Worm (Caenorhabditis elegans): Measurements from ENCODE around the gene ser-1.

ser-1 gene

ce11 chrX:16590803-16591202, 11.3 kb downstream of the ser-1 start (continued):
- TF ChIP-seq egl-13 (tag; optimal IDR thresholded peaks at IDR 0.05): peak; percentile 28
- no peak for TF ChIP-seq ceh-63 (GFP tag; optimal IDR thresholded peaks at IDR 0.05)
- TF ChIP-seq xbp-1 (tag; optimal IDR thresholded peaks at IDR 0.05): peak; percentile 46
- TF ChIP-seq efl-1 (optimal IDR thresholded peaks at IDR 0.05): peak; percentile 28
- TF ChIP-seq efl-1 (GFP tag; optimal IDR thresholded peaks at IDR 0.05 in 1 of 2): peak in 1 of 2 experiments; percentile 83
- TF ChIP-seq lir-3 (tag; optimal IDR thresholded peaks at IDR 0.05; ENCODE audit: poor library complexity): peak; percentile 63
- TF ChIP-seq sptf-1 (tag; optimal IDR thresholded peaks at IDR 0.05): no peak
- TF ChIP-seq jun-1 (tag; optimal IDR thresholded peaks at IDR 0.05): peak; percentile 27
- TF ChIP-seq lin-14 (GFP tag; optimal IDR thresholded peaks at IDR 0.05): peak; percentile 70
- TF ChIP-seq nhr-77 (tag; optimal IDR thresholded peaks at IDR 0.05): peak; percentile 61
- peak; percentile 38 to 54 (median 46) for TF ChIP-seq ceh-82 (tag; optimal IDR thresholded peaks at IDR 0.05)
- no peak for TF ChIP-seq egl-27 (tag; optimal IDR thresholded peaks at IDR 0.05)
- no peak for TF ChIP-seq efl-3 (GFP tag; optimal IDR thresholded peaks at IDR 0.05)
- no peak for TF ChIP-seq fkh-4 (tag; optimal IDR thresholded peaks at IDR 0.05; ENCODE audit: borderline replicate concordance)
- TF ChIP-seq grh-1 (GFP tag; IDR thresholded peaks at IDR 0.05): peak; percentile 66
- no peak for TF ChIP-seq mab-9 (GFP tag; IDR thresholded peaks at IDR 0.05)
- peak; percentile 76 for TF ChIP-seq dsc-1 (tag; optimal IDR thresholded peaks at IDR 0.05)

- TF ChIP-seq lin-13 (GFP tag; optimal IDR thresholded peaks at IDR 0.05) (no peak), rnt-1 (tag; optimal IDR thresholded peaks at IDR 0.05) (no peak), ces-1 (GFP tag; optimal IDR thresholded peaks at IDR 0.05) (no peak), unc-98 (GFP tag; IDR thresholded peaks at IDR 0.05) (no peak), efl-1 (optimal IDR thresholded peaks at IDR 0.05) (no peak), efl-1 (GFP tag; optimal IDR thresholded peaks at IDR 0.05 in 1 of 2) (peak in 1 of 2 experiments; percentile 87)
Measured at ce11 chrX:16591533-16591932, 12.0 kb downstream of the ser-1 start.

- TF ChIP-seq ceh-88 (GFP tag; IDR thresholded peaks at IDR 0.05): no peak
- no peak for TF ChIP-seq C34B4.2 (tag; optimal IDR thresholded peaks at IDR 0.05)
- no peak for TF ChIP-seq mab-9 (GFP tag; IDR thresholded peaks at IDR 0.05)
- TF ChIP-seq ztf-4 (tag; optimal IDR thresholded peaks at IDR 0.05): no peak
- TF ChIP-seq ets-5 (GFP tag; IDR thresholded peaks at IDR 0.05): no peak
- no peak for TF ChIP-seq pqm-1 (tag; optimal IDR thresholded peaks at IDR 0.05)
Measured at ce11 chrX:16594931-16595330, 15.4 kb downstream of the ser-1 start, which contains the start of gene cdh-9. Gene cdh-9, plus strand, starts transcription at chrX:16595231.

- no peak for TF ChIP-seq ama-1 (optimal IDR thresholded peaks at IDR 0.05)
- peak; percentile 59 for TF ChIP-seq ceh-8 (GFP tag; optimal IDR thresholded peaks at IDR 0.05)
- TF ChIP-seq lin-14 (GFP tag; optimal IDR thresholded peaks at IDR 0.05): peak; percentile 38
- peak; percentile 2 for TF ChIP-seq fkh-8 (tag; optimal IDR thresholded peaks at IDR 0.05)
- TF ChIP-seq dsc-1 (tag; optimal IDR thresholded peaks at IDR 0.05): peak; percentile 37
Measured at ce11 chrX:16595522-16596282, 16.2 kb downstream of the ser-1 start.

- TF ChIP-seq ceh-8 (GFP tag; optimal IDR thresholded peaks at IDR 0.05) (no peak), efl-3 (GFP tag; optimal IDR thresholded peaks at IDR 0.05) (no peak), nhr-20 (tag; optimal IDR thresholded peaks at IDR 0.05) (no peak), jun-1 (tag; optimal IDR thresholded peaks at IDR 0.05) (no peak), aly-2 (tag; optimal IDR thresholded peaks at IDR 0.05) (no peak), efl-1 (optimal IDR thresholded peaks at IDR 0.05) (no peak), efl-1 (GFP tag; optimal IDR thresholded peaks at IDR 0.05 in 1 of 2) (no peak), unc-86 (tag; optimal IDR thresholded peaks at IDR 0.05) (no peak), nhr-12 (tag; optimal IDR thresholded peaks at IDR 0.05) (no peak), nhr-90 (tag; optimal IDR thresholded peaks at IDR 0.05; ENCODE audit: poor library complexity) (no peak), C34B4.2 (tag; optimal IDR thresholded peaks at IDR 0.05) (no peak), nhr-71 (tag; optimal IDR thresholded peaks at IDR 0.05) (no peak)
Measured at ce11 chrX:16596972-16597371, 17.4 kb downstream of the ser-1 start.
